Worm (Caenorhabditis elegans): ENCODE data around the gene nhr-286.

- TF ChIP-seq W03F9.2 (tag; optimal IDR thresholded peaks at IDR 0.05) (no peak), dao-5 (tag; optimal IDR thresholded peaks at IDR 0.05) (no peak)
Measured at ce11 chrV:7087340-7087739, 4.1 kb downstream of the nhr-286 start.
